Fruit fly (Drosophila melanogaster) whole organism, embryonic: ENCODE results near the gene CG11674.

Experiments used
- Adf1 ChIP-seq: fragments of 200-800 bp; sonication (Bioruptor generic); IDR thresholded peaks from 2 replicates; pipeline ENCODE4 v1.3.6; 2022; ENCODE audit warnings: missing biosample characterization, missing genetic modification characterization
- Atf-2 ChIP-seq: fragments of 200-800 bp; sonication (Bioruptor generic); optimal IDR thresholded peaks from 2 replicates; lab custom pipeline; 2016; ENCODE audit warnings: missing biosample characterization, missing genetic modification characterization
- CG10267 ChIP-seq: fragments of 200-800 bp; sonication (Bioruptor generic); optimal IDR thresholded peaks from 2 replicates; lab custom pipeline; 2018; ENCODE audit warnings: missing biosample characterization, mild to moderate bottlenecking, missing genetic modification characterization, moderate library complexity
- CG12104 ChIP-seq: fragments of 200-800 bp; sonication (Bioruptor generic); optimal IDR thresholded peaks from 3 replicates; lab custom pipeline; 2016; ENCODE audit warnings: missing biosample characterization, missing genetic modification characterization
- CG13624 ChIP-seq: fragments of 200-800 bp; sonication (Bioruptor generic); optimal IDR thresholded peaks from 2 replicates; lab custom pipeline; 2016; ENCODE audit warnings: missing biosample characterization, missing genetic modification characterization
- CG14050 ChIP-seq: fragments of 200-800 bp; sonication (Bioruptor generic); IDR thresholded peaks from 3 replicates; pipeline ENCODE4 v1.3.6; 2022; ENCODE audit warnings: missing biosample characterization, missing genetic modification characterization
- CG16779 ChIP-seq: fragments of 200-800 bp; sonication (Bioruptor generic); IDR thresholded peaks from 2 replicates; pipeline ENCODE4 v1.3.6; 2022; ENCODE audit warnings: missing biosample characterization, missing genetic modification characterization
- CG17802 ChIP-seq: fragments of 200-800 bp; sonication (Bioruptor generic); optimal IDR thresholded peaks from 2 replicates; lab custom pipeline; 2018; ENCODE audit warnings: missing biosample characterization, mild to moderate bottlenecking, missing genetic modification characterization, moderate library complexity
- CG18764 ChIP-seq: fragments of 200-800 bp; sonication (Bioruptor generic); optimal IDR thresholded peaks from 3 replicates; lab custom pipeline; 2016; ENCODE audit warnings: missing biosample characterization, missing genetic modification characterization
- CG2199 ChIP-seq: fragments of 200-800 bp; sonication (Bioruptor generic); IDR thresholded peaks from 3 replicates; pipeline ENCODE4 v1.3.6; 2022; ENCODE audit warnings: missing biosample characterization, missing genetic modification characterization
- CG32532 ChIP-seq: fragments of 200-800 bp; sonication (Bioruptor generic); IDR thresholded peaks from 2 replicates; pipeline ENCODE4 v1.3.6; 2022; ENCODE audit warnings: missing biosample characterization, missing genetic modification characterization
- CG33557 ChIP-seq: fragments of 200-800 bp; sonication (Bioruptor generic); optimal IDR thresholded peaks from 2 replicates; lab custom pipeline; 2019; ENCODE audit warnings: missing biosample characterization, mild to moderate bottlenecking, missing genetic modification characterization, moderate library complexity
- CG3995 ChIP-seq: fragments of 200-800 bp; sonication (Bioruptor generic); optimal IDR thresholded peaks from 3 replicates; lab custom pipeline; 2016; ENCODE audit warnings: missing biosample characterization, missing genetic modification characterization
- CG4424 ChIP-seq: fragments of 200-800 bp; sonication (Bioruptor generic); optimal IDR thresholded peaks from 3 replicates; lab custom pipeline; 2016; ENCODE audit warnings: missing biosample characterization, missing genetic modification characterization
- CG4707 ChIP-seq: fragments of 200-800 bp; sonication (Bioruptor generic); optimal IDR thresholded peaks from 2 replicates; lab custom pipeline; 2018; ENCODE audit warnings: missing biosample characterization, mild to moderate bottlenecking, missing genetic modification characterization, moderate library complexity
- CG4730 ChIP-seq: fragments of 200-800 bp; sonication (Bioruptor generic); IDR thresholded peaks from 2 replicates; pipeline ENCODE4 v1.3.6; 2022; ENCODE audit warnings: missing biosample characterization, missing genetic modification characterization
- CG8359 ChIP-seq: fragments of 200-800 bp; sonication (Bioruptor generic); optimal IDR thresholded peaks from 2 replicates; lab custom pipeline; 2017; ENCODE audit warnings: missing biosample characterization, mild to moderate bottlenecking, missing genetic modification characterization, borderline replicate concordance
- Dbx ChIP-seq: fragments of 200-800 bp; sonication (Bioruptor generic); IDR thresholded peaks from 3 replicates; pipeline ENCODE4 v1.3.6; 2022; ENCODE audit warnings: missing biosample characterization, missing genetic modification characterization
- Dip3 ChIP-seq: fragments of 200-800 bp; sonication (Bioruptor generic); optimal IDR thresholded peaks from 3 replicates; lab custom pipeline; 2016; ENCODE audit warnings: missing biosample characterization, missing genetic modification characterization
- Dll ChIP-seq: fragments of 200-800 bp; sonication (Bioruptor generic); IDR thresholded peaks from 4 replicates; pipeline ENCODE4 v1.3.6; 2022; ENCODE audit warnings: missing biosample characterization, missing genetic modification characterization; ENCODE audit not compliant: partially characterized antibody
- Doc2 ChIP-seq: fragments of 200-800 bp; sonication (Bioruptor generic); IDR thresholded peaks from 2 replicates; pipeline ENCODE4 v1.3.6; 2022; ENCODE audit warnings: missing biosample characterization, missing genetic modification characterization
- E2f2 ChIP-seq: fragments of 200-800 bp; sonication (Bioruptor generic); IDR thresholded peaks from 2 replicates; pipeline ENCODE4 v1.3.6; 2022; ENCODE audit warnings: missing biosample characterization, missing genetic modification characterization
- Ets97D ChIP-seq: fragments of 200-800 bp; sonication (Bioruptor generic); optimal IDR thresholded peaks from 3 replicates; lab custom pipeline; 2016; ENCODE audit warnings: missing biosample characterization, missing genetic modification characterization
- Hsf ChIP-seq: fragments of 200-800 bp; sonication (Bioruptor generic); optimal IDR thresholded peaks from 3 replicates; lab custom pipeline; 2016; ENCODE audit warnings: missing biosample characterization, missing genetic modification characterization
- MESR4 ChIP-seq: fragments of 200-800 bp; sonication (Bioruptor generic); optimal IDR thresholded peaks from 2 replicates; lab custom pipeline; 2018; ENCODE audit warnings: missing biosample characterization, mild to moderate bottlenecking, missing genetic modification characterization, moderate library complexity
- Myb ChIP-seq: fragments of 200-800 bp; sonication (Bioruptor generic); optimal IDR thresholded peaks from 2 replicates; lab custom pipeline; 2016; ENCODE audit warnings: missing biosample characterization, missing genetic modification characterization
- Nf-YA ChIP-seq: fragments of 200-800 bp; sonication (Bioruptor generic); IDR thresholded peaks from 2 replicates; pipeline ENCODE4 v1.3.6; 2022; ENCODE audit warnings: missing biosample characterization, missing genetic modification characterization
- Opbp ChIP-seq: fragments of 200-800 bp; sonication (Bioruptor generic); IDR thresholded peaks from 3 replicates; pipeline ENCODE4 v1.3.6; 2022; ENCODE audit warnings: missing biosample characterization, missing genetic modification characterization; ENCODE audit not compliant: partially characterized antibody
- Rfx ChIP-seq: fragments of 200-800 bp; sonication (Bioruptor generic); IDR thresholded peaks from 2 replicates; pipeline ENCODE4 v1.3.6; 2022; ENCODE audit warnings: missing biosample characterization, missing genetic modification characterization
- Sry-δ ChIP-seq: fragments of 200-800 bp; sonication (Bioruptor generic); optimal IDR thresholded peaks from 2 replicates; lab custom pipeline; 2016; ENCODE audit warnings: missing biosample characterization, missing genetic modification characterization
- aop ChIP-seq: fragments of 200-800 bp; sonication (Bioruptor generic); IDR thresholded peaks from 2 replicates; pipeline ENCODE4 v1.3.6; 2022; ENCODE audit warnings: missing biosample characterization, missing genetic modification characterization
- bsh ChIP-seq, 2 experiments: fragments of 200-800 bp; sonication (Bioruptor generic); optimal IDR thresholded peaks; 2 replicates each; lab custom pipeline; 2017 to 2018; ENCODE audit warnings: mild to moderate bottlenecking in 2 of 2, missing biosample characterization in 2 of 2, missing genetic modification characterization in 2 of 2, moderate library complexity in 1 of 2
- cad ChIP-seq: fragments of >200 bp; optimal IDR thresholded peaks from 2 replicates; lab custom pipeline; 2017; ENCODE audit warnings: missing biosample characterization, missing genetic modification characterization
- dm ChIP-seq: fragments of 200-800 bp; sonication (Bioruptor generic); optimal IDR thresholded peaks from 3 replicates; lab custom pipeline; 2016; ENCODE audit warnings: missing biosample characterization, missing genetic modification characterization
- emc ChIP-seq: fragments of 200-800 bp; sonication (Bioruptor generic); optimal IDR thresholded peaks from 2 replicates; lab custom pipeline; 2016; ENCODE audit warnings: missing biosample characterization, missing genetic modification characterization
- esg ChIP-seq: fragments of 200-800 bp; sonication (Bioruptor generic); conservative IDR thresholded peaks from 2 replicates; pipeline ENCODE4 v1.3.6; 2022; ENCODE audit warnings: missing biosample characterization, missing genetic modification characterization
- fu2 ChIP-seq: fragments of 200-800 bp; sonication (Bioruptor generic); optimal IDR thresholded peaks from 2 replicates; lab custom pipeline; 2016; ENCODE audit warnings: missing biosample characterization, missing genetic modification characterization
- inv ChIP-seq: fragments of 200-800 bp; sonication (Bioruptor generic); IDR thresholded peaks from 2 replicates; pipeline ENCODE4 v1.3.6; 2022; ENCODE audit warnings: missing biosample characterization, missing genetic modification characterization; ENCODE audit not compliant: partially characterized antibody
- kah ChIP-seq: fragments of 200-800 bp; sonication (Bioruptor generic); optimal IDR thresholded peaks from 2 replicates; lab custom pipeline; 2018; ENCODE audit warnings: missing biosample characterization, mild to moderate bottlenecking, missing genetic modification characterization
- p53 ChIP-seq: fragments of 200-800 bp; sonication (Bioruptor generic); optimal IDR thresholded peaks from 2 replicates; lab custom pipeline; 2016; ENCODE audit warnings: missing biosample characterization, missing genetic modification characterization
- pfk ChIP-seq: fragments of 200-800 bp; sonication (Bioruptor generic); optimal IDR thresholded peaks from 2 replicates; lab custom pipeline; 2018; ENCODE audit warnings: missing biosample characterization, mild to moderate bottlenecking, missing genetic modification characterization, moderate library complexity
- pho ChIP-seq: fragments of 200-800 bp; sonication (Bioruptor generic); optimal IDR thresholded peaks from 2 replicates; lab custom pipeline; 2016; ENCODE audit warnings: missing biosample characterization, missing genetic modification characterization
- sd ChIP-seq: fragments of 200-800 bp; sonication (Bioruptor generic); optimal IDR thresholded peaks from 3 replicates; lab custom pipeline; 2018; ENCODE audit warnings: missing biosample characterization, mild to moderate bottlenecking, missing genetic modification characterization, moderate library complexity
- sens ChIP-seq: fragments of 200-800 bp; sonication (Bioruptor generic); peaks from one replicate; lab custom pipeline; 2016; ENCODE audit warnings: missing biosample characterization, missing genetic modification characterization
- slbo ChIP-seq: fragments of 200-800 bp; sonication (Bioruptor generic); IDR thresholded peaks from 2 replicates; pipeline ENCODE4 v1.3.6; 2022; ENCODE audit warnings: missing biosample characterization, missing genetic modification characterization
- so ChIP-seq: fragments of 200-800 bp; sonication (Bioruptor generic); IDR thresholded peaks from 3 replicates; pipeline ENCODE4 v1.3.6; 2022; ENCODE audit warnings: missing biosample characterization, missing genetic modification characterization
- sqz ChIP-seq: fragments of 200-800 bp; sonication (Bioruptor generic); optimal IDR thresholded peaks from 3 replicates; lab custom pipeline; 2018; ENCODE audit warnings: missing biosample characterization, mild to moderate bottlenecking, missing genetic modification characterization
- tin ChIP-seq: fragments of 200-800 bp; sonication (Bioruptor generic); optimal IDR thresholded peaks from 3 replicates; lab custom pipeline; 2016; ENCODE audit warnings: missing biosample characterization, missing genetic modification characterization
- trh ChIP-seq: fragments of 200-800 bp; sonication (Bioruptor generic); optimal IDR thresholded peaks from 2 replicates; lab custom pipeline; 2016; ENCODE audit warnings: missing biosample characterization, missing genetic modification characterization
- zfh2 ChIP-seq: fragments of 200-800 bp; sonication (Bioruptor generic); optimal IDR thresholded peaks from 2 replicates; lab custom pipeline; 2016; ENCODE audit warnings: missing biosample characterization, missing genetic modification characterization

CG11674 gene

dm6 chrX:14214505-14215449 is 10.9 kb downstream of the CG11674 start:
- peak; percentile 29; the same call in 1 of the 2 replicates for TF ChIP-seq E2f2 (GFP tag; lab: Robert Waterston, UW)
- no peak for TF ChIP-seq Dip3
- no peak for TF ChIP-seq CG16779
- peak; percentile 5 for TF ChIP-seq CG13624 (GFP tag; lab: Kevin White, UChicago)
- TF ChIP-seq cad = no peak
- no peak for TF ChIP-seq fu2 (GFP tag; lab: Kevin White, UChicago)
- TF ChIP-seq esg = 0 out of 2 replicates have a peak, but pooled peaks have one; percentile 24
- TF ChIP-seq Nf-YA (GFP tag; lab: Robert Waterston, UW) = no peak
- no peak for TF ChIP-seq CG2199 (GFP tag; lab: Robert Waterston, UW)
- no peak for TF ChIP-seq CG8359
- TF ChIP-seq dm (GFP tag; lab: Kevin White, UChicago) = no peak
- TF ChIP-seq pfk (GFP tag; lab: Kevin White, UChicago) = no peak
- no peak for TF ChIP-seq CG4707 (GFP tag; lab: Kevin White, UChicago)
- no peak for TF ChIP-seq CG4730 (GFP tag; lab: Robert Waterston, UW)
- TF ChIP-seq Myb (GFP tag; lab: Kevin White, UChicago) = no peak
- TF ChIP-seq Doc2 (GFP tag; lab: Robert Waterston, UW) = no peak
- TF ChIP-seq CG10267 = no peak
- peak; percentile 14 for TF ChIP-seq CG12104
- peak; percentile 70 for TF ChIP-seq CG32532 (GFP tag; lab: Robert Waterston, UW)
- TF ChIP-seq CG17802 (tag; lab: Kevin White, UChicago) = no peak
- TF ChIP-seq Dbx = no peak
- TF ChIP-seq CG14050 (GFP tag; lab: Robert Waterston, UW) = no peak
- TF ChIP-seq sens (GFP tag; lab: Kevin White, UChicago) = peak; percentile 54
- TF ChIP-seq aop = no peak
- no peak for TF ChIP-seq Hsf (GFP tag; lab: Kevin White, UChicago)
- TF ChIP-seq CG18764 = no peak
- TF ChIP-seq inv (GFP tag; lab: Robert Waterston, UW) = no peak
- TF ChIP-seq pho (GFP tag; lab: Kevin White, UChicago) = no peak
- no peak for TF ChIP-seq CG33557 (GFP tag; lab: Kevin White, UChicago)
- TF ChIP-seq kah (GFP tag; lab: Kevin White, UChicago) = no peak
- no peak for TF ChIP-seq sd (tag; lab: Kevin White, UChicago)
- TF ChIP-seq CG4424 = peak; percentile 27
- TF ChIP-seq MESR4 (GFP tag; lab: Kevin White, UChicago) = no peak
- TF ChIP-seq Rfx (GFP tag; lab: Robert Waterston, UW) = peak; percentile 66
- no peak for TF ChIP-seq Dll
- no peak for TF ChIP-seq Atf-2 (GFP tag; lab: Kevin White, UChicago)
- peak; percentile 69 for TF ChIP-seq slbo (GFP tag; lab: Robert Waterston, UW)
- TF ChIP-seq Opbp (GFP tag; lab: Robert Waterston, UW) = no peak
- no peak for TF ChIP-seq sqz
- no peak for TF ChIP-seq Adf1 (GFP tag; lab: Robert Waterston, UW)
- TF ChIP-seq CG3995 (GFP tag; lab: Kevin White, UChicago) = no peak
- no peak for TF ChIP-seq trh (GFP tag; lab: Kevin White, UChicago)
- TF ChIP-seq emc (GFP tag; lab: Kevin White, UChicago) = no peak
- TF ChIP-seq Ets97D = no peak
- TF ChIP-seq zfh2 (GFP tag; lab: Kevin White, UChicago) = no peak
- peak; percentile 6 for TF ChIP-seq tin (GFP tag; lab: Kevin White, UChicago)
- no peak for TF ChIP-seq so (GFP tag; lab: Robert Waterston, UW)
- TF ChIP-seq Sry-δ (GFP tag; lab: Kevin White, UChicago) = no peak
- TF ChIP-seq bsh (GFP tag; optimal IDR thresholded peaks at IDR 0.05; lab: Kevin White, UChicago) = peak; percentile 46 to 74
- TF ChIP-seq p53 (GFP tag; lab: Kevin White, UChicago) = no peak
